Worm (Caenorhabditis elegans): ENCODE results near the gene smrc-1.

Gene smrc-1

DNA sequence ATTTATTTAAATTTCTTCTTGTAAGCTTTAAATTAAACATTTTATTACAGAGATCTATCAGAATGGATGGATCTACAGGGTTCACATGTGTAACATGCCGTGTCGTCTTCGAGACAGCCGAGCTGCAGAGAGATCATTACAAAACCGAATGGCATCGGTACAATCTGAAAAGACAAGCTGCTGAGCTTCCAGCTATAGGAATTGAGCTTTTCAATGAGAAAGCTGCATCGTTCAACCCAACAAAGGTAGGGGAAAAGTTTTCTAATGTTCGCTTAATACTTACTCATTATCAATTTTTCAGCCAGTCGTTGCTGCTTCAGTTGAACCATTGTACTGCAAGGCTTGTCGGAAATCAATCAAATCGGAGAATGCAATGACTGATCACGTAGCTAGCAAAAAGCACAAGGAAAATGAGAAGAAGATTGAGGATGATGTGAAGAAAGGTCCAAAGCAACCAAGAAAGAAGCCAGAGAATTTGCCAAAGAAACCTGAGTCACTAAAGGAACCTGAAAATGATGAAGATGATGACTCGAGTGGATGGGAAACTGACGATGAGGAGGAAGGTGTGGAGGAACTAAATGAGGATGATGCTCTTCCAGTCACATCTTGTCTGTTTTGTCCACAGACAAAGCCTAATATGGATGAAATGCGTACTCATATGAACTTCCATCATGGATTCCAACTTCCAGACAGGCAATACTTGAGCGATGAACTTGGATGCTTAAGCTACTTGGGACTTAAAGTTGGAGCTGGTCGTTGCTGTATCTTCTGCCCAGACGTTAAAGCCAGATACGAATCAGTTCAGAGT, 9.0 kb upstream of the smrc-1 start, which contains the start of gene znf-622:
Gene znf-622, plus strand, starts transcription at position 51 of the 808 bp plus-strand sequence.
- TF ChIP-seq zip-8 (tag; optimal IDR thresholded peaks at IDR 0.05) (no peak), mep-1 (tag; optimal IDR thresholded peaks at IDR 0.05) (no peak), tbx-8 (GFP tag; optimal IDR thresholded peaks at IDR 0.05) (no peak), mls-2 (tag; optimal IDR thresholded peaks at IDR 0.05) (no peak), nhr-12 (tag; optimal IDR thresholded peaks at IDR 0.05) (no peak), ham-2 (GFP tag; optimal IDR thresholded peaks at IDR 0.05) (no peak), M03D4.4 (tag; optimal IDR thresholded peaks at IDR 0.05) (no peak), unc-39 (tag; optimal IDR thresholded peaks at IDR 0.05) (no peak), nhr-28 (tag; optimal IDR thresholded peaks at IDR 0.05) (no peak), lsy-2 (tag; optimal IDR thresholded peaks at IDR 0.05) (no peak), elt-1 (tag; optimal IDR thresholded peaks at IDR 0.05; ENCODE audit: borderline replicate concordance, insufficient read depth) (no peak), ces-1 (GFP tag; optimal IDR thresholded peaks at IDR 0.05) (no peak), ztf-11 (tag; optimal IDR thresholded peaks at IDR 0.05) (no peak), ceh-43 (GFP tag; optimal IDR thresholded peaks at IDR 0.05) (no peak)

DNA sequence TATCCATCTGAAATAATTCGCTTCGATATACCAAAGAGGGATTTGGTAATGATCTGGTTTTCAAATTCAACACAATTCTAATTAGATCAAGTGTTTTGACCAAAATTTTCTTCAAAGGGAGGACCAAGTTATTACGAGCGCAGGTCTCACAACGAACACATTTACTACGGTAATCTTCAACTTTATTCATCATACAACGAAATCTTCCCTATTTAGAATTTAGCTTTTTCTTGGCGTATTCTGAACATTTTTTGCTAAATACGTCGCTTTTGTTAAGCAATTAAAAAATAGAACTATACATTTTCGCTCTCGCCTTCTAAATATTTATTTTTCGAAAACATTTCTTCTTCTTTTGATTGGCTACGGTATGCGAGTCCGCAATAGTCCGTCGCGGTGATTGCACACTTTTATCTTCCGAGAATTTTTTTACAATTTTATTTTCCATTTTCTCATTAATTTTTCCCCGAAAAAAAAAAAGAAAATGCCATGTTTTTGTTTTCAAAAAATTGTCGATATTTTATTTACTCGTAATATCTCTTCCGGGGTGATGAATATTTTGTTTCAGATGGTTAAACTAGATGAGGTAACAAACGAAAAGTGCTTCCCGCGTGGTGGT, 7.6 kb upstream of the smrc-1 start, which contains the start of gene let-716:
Gene let-716, plus strand, starts transcription at position 566 of the 616 bp plus-strand sequence.
- TF ChIP-seq unc-39 (tag; optimal IDR thresholded peaks at IDR 0.05) (no peak), lsy-2 (tag; optimal IDR thresholded peaks at IDR 0.05) (peak; percentile 95)

ce11 chrIII:6389533-6389932, 1.2 kb upstream of the smrc-1 start, which contains the start of gene C16A3.2:
C16A3.2 (plus strand) TSS chrIII:6389833.
- TF ChIP-seq mab-5 (tag; optimal IDR thresholded peaks at IDR 0.05) (no peak), mep-1 (tag; optimal IDR thresholded peaks at IDR 0.05) (no peak), elt-3 (tag; optimal IDR thresholded peaks at IDR 0.05) (no peak), nhr-76 (tag; optimal IDR thresholded peaks at IDR 0.05) (no peak), hlh-1 (tag; optimal IDR thresholded peaks at IDR 0.05) (no peak), ceh-83 (GFP tag; optimal IDR thresholded peaks at IDR 0.05) (no peak), elt-1 (tag; optimal IDR thresholded peaks at IDR 0.05; ENCODE audit: borderline replicate concordance, insufficient read depth) (no peak), lin-32 (GFP tag; optimal IDR thresholded peaks at IDR 0.05) (no peak), M03D4.4 (tag; optimal IDR thresholded peaks at IDR 0.05) (no peak)

- TF ChIP-seq drap-1 (GFP tag; optimal IDR thresholded peaks at IDR 0.05) = no peak
- TF ChIP-seq nhr-28 (tag; optimal IDR thresholded peaks at IDR 0.05) = no peak
Observed at ce11 chrIII:6395706-6396232, 5.0 kb downstream of the smrc-1 start, which contains the start of gene oatr-1. oatr-1 (minus strand) TSS chrIII:6396182.

DNA sequence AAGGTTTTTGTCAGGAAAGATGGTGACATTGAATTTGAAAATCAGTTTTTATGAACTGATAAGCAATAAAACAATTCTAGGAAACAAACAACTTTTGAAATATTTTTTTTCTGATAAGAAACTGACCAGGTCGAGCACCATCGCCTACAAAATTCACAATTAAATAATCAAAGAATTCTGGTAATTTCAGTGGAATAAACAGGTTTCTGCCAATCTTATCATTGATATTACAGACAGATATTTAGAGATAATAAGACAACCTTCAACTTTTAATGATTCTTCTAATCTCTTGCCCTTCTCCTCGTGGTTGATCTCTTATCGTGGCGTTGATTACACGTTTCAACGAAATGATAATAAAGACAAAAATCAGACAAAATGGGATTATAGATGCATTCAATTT, 5.6 kb downstream of the smrc-1 start:
- TF ChIP-seq elt-1 (tag; optimal IDR thresholded peaks at IDR 0.05; ENCODE audit: borderline replicate concordance, insufficient read depth) (peak; percentile 7), pha-4 (tag; optimal IDR thresholded peaks at IDR 0.05) (no peak)

- TF ChIP-seq unc-62 (GFP tag; optimal IDR thresholded peaks at IDR 0.05) = peak; percentile 24
- no peak for TF ChIP-seq M03D4.4 (tag; optimal IDR thresholded peaks at IDR 0.05)
- peak; percentile 59 for TF ChIP-seq hlh-1 (tag; optimal IDR thresholded peaks at IDR 0.05)
Observed at ce11 chrIII:6398124-6398523, 7.4 kb downstream of the smrc-1 start.

DNA sequence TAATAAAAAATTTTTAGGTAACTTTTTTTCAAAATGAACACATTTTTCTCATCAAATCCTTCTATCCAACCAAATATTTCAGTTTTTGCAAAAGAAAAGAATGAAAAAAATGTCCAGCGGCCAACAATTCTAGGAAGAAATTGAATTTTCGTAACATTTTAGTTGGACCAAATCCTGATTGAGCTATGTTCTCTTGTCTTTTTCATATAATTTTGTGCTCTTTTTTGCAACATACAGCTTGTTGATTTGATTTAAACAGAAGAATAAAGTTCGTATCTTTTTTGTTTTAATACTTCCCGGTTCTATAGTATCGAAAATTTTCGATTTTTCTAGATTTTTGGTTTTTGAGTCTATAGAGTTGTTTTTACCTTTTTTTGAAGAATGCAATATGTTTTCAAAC, 8.7 kb downstream of the smrc-1 start:
- no peak for TF ChIP-seq elt-1 (tag; optimal IDR thresholded peaks at IDR 0.05; ENCODE audit: borderline replicate concordance, insufficient read depth)
- no peak for TF ChIP-seq nhr-12 (tag; optimal IDR thresholded peaks at IDR 0.05)
- peak; percentile 57 for TF ChIP-seq ces-1 (GFP tag; optimal IDR thresholded peaks at IDR 0.05)
